Fruit fly (Drosophila melanogaster) whole organism, embryonic: ENCODE measurements around the gene ast.

ENCODE experiments used
- ATbp ChIP-seq: fragments of 200-800 bp; sonication (Bioruptor generic); optimal IDR thresholded peaks from 2 replicates; lab custom pipeline; 2017; ENCODE audit warnings: missing biosample characterization, mild to moderate bottlenecking, missing genetic modification characterization, missing genetic modification reagents
- Antp ChIP-seq: fragments of 200-800 bp; sonication (Bioruptor generic); optimal IDR thresholded peaks from 3 replicates; lab custom pipeline; 2016; ENCODE audit warnings: missing biosample characterization, missing genetic modification characterization
- Atf-2 ChIP-seq: fragments of 200-800 bp; sonication (Bioruptor generic); optimal IDR thresholded peaks from 2 replicates; lab custom pipeline; 2016; ENCODE audit warnings: missing biosample characterization, missing genetic modification characterization
- B-H1 ChIP-seq: fragments of 200-800 bp; sonication (Bioruptor generic); IDR thresholded peaks from 3 replicates; pipeline ENCODE4 v1.3.6; 2022; ENCODE audit warnings: missing biosample characterization, missing genetic modification characterization
- Bteb2 ChIP-seq: fragments of 200-800 bp; sonication (Bioruptor generic); optimal IDR thresholded peaks from 2 replicates; lab custom pipeline; 2016; ENCODE audit warnings: missing biosample characterization, missing genetic modification characterization
- CG12299 ChIP-seq: fragments of 200-800 bp; sonication (Bioruptor generic); optimal IDR thresholded peaks from 2 replicates; lab custom pipeline; 2018; ENCODE audit warnings: missing biosample characterization, mild to moderate bottlenecking, missing genetic modification characterization
- CG13894 ChIP-seq: fragments of 200-800 bp; sonication (Bioruptor generic); optimal IDR thresholded peaks from 3 replicates; lab custom pipeline; 2018; ENCODE audit warnings: missing biosample characterization, mild to moderate bottlenecking, missing genetic modification characterization, moderate library complexity
- CG14050 ChIP-seq: fragments of 200-800 bp; sonication (Bioruptor generic); IDR thresholded peaks from 3 replicates; pipeline ENCODE4 v1.3.6; 2022; ENCODE audit warnings: missing biosample characterization, missing genetic modification characterization
- CG15479 ChIP-seq: fragments of 200-800 bp; sonication (Bioruptor generic); optimal IDR thresholded peaks from 3 replicates; lab custom pipeline; 2019; ENCODE audit warnings: missing biosample characterization, mild to moderate bottlenecking, missing genetic modification characterization, moderate library complexity
- CG15514 ChIP-seq: fragments of 200-800 bp; sonication (Bioruptor generic); optimal IDR thresholded peaks from 3 replicates; lab custom pipeline; 2017; ENCODE audit warnings: missing biosample characterization, missing genetic modification characterization, mild to moderate bottlenecking, moderate library complexity, missing genetic modification reagents
- CG1603 ChIP-seq: fragments of 200-800 bp; sonication (Bioruptor generic); optimal IDR thresholded peaks from 2 replicates; lab custom pipeline; 2019; ENCODE audit warnings: missing biosample characterization, mild to moderate bottlenecking, missing genetic modification characterization, moderate library complexity
- CG17802 ChIP-seq: fragments of 200-800 bp; sonication (Bioruptor generic); optimal IDR thresholded peaks from 2 replicates; lab custom pipeline; 2018; ENCODE audit warnings: missing biosample characterization, mild to moderate bottlenecking, missing genetic modification characterization, moderate library complexity
- CG18599 ChIP-seq: fragments of 200-800 bp; sonication (Bioruptor generic); optimal IDR thresholded peaks from 3 replicates; lab custom pipeline; 2017; ENCODE audit warnings: missing biosample characterization, missing genetic modification characterization, mild to moderate bottlenecking, moderate library complexity, missing genetic modification reagents
- CG18764 ChIP-seq: fragments of 200-800 bp; sonication (Bioruptor generic); optimal IDR thresholded peaks from 3 replicates; lab custom pipeline; 2016; ENCODE audit warnings: missing biosample characterization, missing genetic modification characterization
- CG33557 ChIP-seq: fragments of 200-800 bp; sonication (Bioruptor generic); optimal IDR thresholded peaks from 2 replicates; lab custom pipeline; 2019; ENCODE audit warnings: missing biosample characterization, mild to moderate bottlenecking, missing genetic modification characterization, moderate library complexity
- CG34422 ChIP-seq: fragments of 200-800 bp; sonication (Bioruptor generic); IDR thresholded peaks from 3 replicates; pipeline ENCODE4 v1.3.6; 2022; ENCODE audit warnings: missing biosample characterization, missing genetic modification characterization
- CG4360 ChIP-seq: fragments of 200-800 bp; sonication (Bioruptor generic); IDR thresholded peaks from 2 replicates; pipeline ENCODE4 v1.3.6; 2022; ENCODE audit warnings: missing biosample characterization, missing genetic modification characterization
- CG4404 ChIP-seq: fragments of 200-800 bp; sonication (Bioruptor generic); IDR thresholded peaks from 2 replicates; pipeline ENCODE4 v1.3.6; 2022; ENCODE audit warnings: missing biosample characterization, missing genetic modification characterization
- CG4424 ChIP-seq: fragments of 200-800 bp; sonication (Bioruptor generic); optimal IDR thresholded peaks from 3 replicates; lab custom pipeline; 2016; ENCODE audit warnings: missing biosample characterization, missing genetic modification characterization
- CG4617 ChIP-seq: fragments of 200-800 bp; sonication (Bioruptor generic); optimal IDR thresholded peaks from 3 replicates; lab custom pipeline; 2016; ENCODE audit warnings: missing biosample characterization, missing genetic modification characterization, borderline replicate concordance
- CG4730 ChIP-seq: fragments of 200-800 bp; sonication (Bioruptor generic); IDR thresholded peaks from 2 replicates; pipeline ENCODE4 v1.3.6; 2022; ENCODE audit warnings: missing biosample characterization, missing genetic modification characterization
- CG6689 ChIP-seq: fragments of 200-800 bp; sonication (Bioruptor generic); IDR thresholded peaks from 2 replicates; pipeline ENCODE4 v1.3.6; 2022; ENCODE audit warnings: missing biosample characterization, missing genetic modification characterization
- CG7963 ChIP-seq: fragments of 200-800 bp; sonication (Bioruptor generic); IDR thresholded peaks from 3 replicates; pipeline ENCODE4 v1.3.6; 2022; ENCODE audit warnings: missing biosample characterization, missing genetic modification characterization; ENCODE audit not compliant: partially characterized antibody
- CG8359 ChIP-seq: fragments of 200-800 bp; sonication (Bioruptor generic); optimal IDR thresholded peaks from 2 replicates; lab custom pipeline; 2017; ENCODE audit warnings: missing biosample characterization, mild to moderate bottlenecking, missing genetic modification characterization, borderline replicate concordance
- Dek ChIP-seq: fragments of 200-800 bp; sonication (Bioruptor generic); optimal IDR thresholded peaks from 3 replicates; lab custom pipeline; 2019; ENCODE audit warnings: missing biosample characterization, mild to moderate bottlenecking, missing genetic modification characterization, moderate library complexity
- MESR4 ChIP-seq: fragments of 200-800 bp; sonication (Bioruptor generic); optimal IDR thresholded peaks from 2 replicates; lab custom pipeline; 2018; ENCODE audit warnings: missing biosample characterization, mild to moderate bottlenecking, missing genetic modification characterization, moderate library complexity
- Sin3A ChIP-seq: fragments of >200 bp; optimal IDR thresholded peaks from 2 replicates; lab custom pipeline; 2018
- YL-1 ChIP-seq: fragments of 200-800 bp; sonication (Bioruptor generic); optimal IDR thresholded peaks from 3 replicates; lab custom pipeline; 2017; ENCODE audit warnings: missing biosample characterization, mild to moderate bottlenecking, missing genetic modification characterization
- ap ChIP-seq: fragments of 200-800 bp; sonication (Bioruptor generic); IDR thresholded peaks from 2 replicates; pipeline ENCODE4 v1.3.6; 2022; ENCODE audit warnings: missing biosample characterization, missing genetic modification characterization
- cg ChIP-seq: fragments of 200-800 bp; sonication (Bioruptor generic); optimal IDR thresholded peaks from 3 replicates; lab custom pipeline; 2019; ENCODE audit warnings: missing biosample characterization, mild to moderate bottlenecking, missing genetic modification characterization, moderate library complexity
- chinmo ChIP-seq: fragments of 200-800 bp; sonication (Bioruptor generic); IDR thresholded peaks from 4 replicates; pipeline ENCODE4 v1.3.6; 2022; ENCODE audit warnings: missing biosample characterization, missing genetic modification characterization; ENCODE audit not compliant: partially characterized antibody
- crol ChIP-seq: fragments of 200-800 bp; sonication (Bioruptor generic); IDR thresholded peaks from 2 replicates; pipeline ENCODE4 v1.3.6; 2022; ENCODE audit warnings: missing biosample characterization, missing genetic modification characterization
- crp ChIP-seq, 2 experiments: fragments of 200-800 bp; sonication (Bioruptor generic); optimal IDR thresholded peaks; 2 replicates in 1 of 2; 3 replicates in 1 of 2; lab custom pipeline; 2017; ENCODE audit warnings: missing biosample characterization in 2 of 2, missing genetic modification characterization in 2 of 2, mild to moderate bottlenecking in 1 of 2, moderate library complexity in 1 of 2
- cwo ChIP-seq: fragments of 200-800 bp; sonication (Bioruptor generic); optimal IDR thresholded peaks from 3 replicates; lab custom pipeline; 2017; ENCODE audit warnings: missing biosample characterization, missing genetic modification characterization, mild to moderate bottlenecking, moderate library complexity, missing genetic modification reagents
- da ChIP-seq: fragments of 200-800 bp; sonication (Bioruptor generic); optimal IDR thresholded peaks from 2 replicates; lab custom pipeline; 2016; ENCODE audit warnings: missing biosample characterization, missing genetic modification characterization
- exex ChIP-seq: fragments of 200-800 bp; sonication (Bioruptor generic); optimal IDR thresholded peaks from 4 replicates; lab custom pipeline; 2018; ENCODE audit warnings: missing biosample characterization, mild to moderate bottlenecking, missing genetic modification characterization, moderate library complexity
- gcm ChIP-seq: fragments of 200-800 bp; sonication (Bioruptor generic); optimal IDR thresholded peaks from 2 replicates; lab custom pipeline; 2019; ENCODE audit warnings: missing biosample characterization, mild to moderate bottlenecking, missing genetic modification characterization, moderate library complexity
- jumu ChIP-seq: fragments of 200-800 bp; sonication (Bioruptor generic); optimal IDR thresholded peaks from 3 replicates; lab custom pipeline; 2016; ENCODE audit warnings: missing biosample characterization, missing genetic modification characterization
- klu ChIP-seq: fragments of 200-800 bp; sonication (Bioruptor generic); IDR thresholded peaks from 2 replicates; pipeline ENCODE4 v1.3.6; 2022; ENCODE audit warnings: missing biosample characterization, missing genetic modification characterization
- schlank ChIP-seq: fragments of 200-800 bp; sonication (Bioruptor generic); optimal IDR thresholded peaks from 2 replicates; lab custom pipeline; 2018; ENCODE audit warnings: missing biosample characterization, mild to moderate bottlenecking, missing genetic modification characterization
- scrt ChIP-seq: fragments of 200-800 bp; sonication (Bioruptor generic); optimal IDR thresholded peaks from 2 replicates; lab custom pipeline; 2018; ENCODE audit warnings: missing biosample characterization, mild to moderate bottlenecking, missing genetic modification characterization, moderate library complexity
- slp2 ChIP-seq: fragments of 200-800 bp; sonication (Bioruptor generic); optimal IDR thresholded peaks from 2 replicates; lab custom pipeline; 2016; ENCODE audit warnings: missing biosample characterization, missing genetic modification characterization
- toy ChIP-seq: fragments of 200-800 bp; sonication (Bioruptor generic); IDR thresholded peaks from 2 replicates; pipeline ENCODE4 v1.3.6; 2022; ENCODE audit warnings: missing biosample characterization, missing genetic modification characterization
- ttk ChIP-seq: fragments of 200-800 bp; sonication (Bioruptor generic); IDR thresholded peaks from 2 replicates; pipeline ENCODE4 v2.1.2; 2022; ENCODE audit warnings: missing biosample characterization, missing genetic modification characterization
- z ChIP-seq: fragments of 200-800 bp; sonication (Bioruptor generic); IDR thresholded peaks from 3 replicates; pipeline ENCODE4 v1.3.6; 2022; ENCODE audit warnings: missing biosample characterization, missing genetic modification characterization
- zf30C ChIP-seq: fragments of 200-800 bp; sonication (Bioruptor generic); optimal IDR thresholded peaks from 3 replicates; lab custom pipeline; 2018; ENCODE audit warnings: missing biosample characterization, mild to moderate bottlenecking, missing genetic modification characterization

The ast gene

DNA sequence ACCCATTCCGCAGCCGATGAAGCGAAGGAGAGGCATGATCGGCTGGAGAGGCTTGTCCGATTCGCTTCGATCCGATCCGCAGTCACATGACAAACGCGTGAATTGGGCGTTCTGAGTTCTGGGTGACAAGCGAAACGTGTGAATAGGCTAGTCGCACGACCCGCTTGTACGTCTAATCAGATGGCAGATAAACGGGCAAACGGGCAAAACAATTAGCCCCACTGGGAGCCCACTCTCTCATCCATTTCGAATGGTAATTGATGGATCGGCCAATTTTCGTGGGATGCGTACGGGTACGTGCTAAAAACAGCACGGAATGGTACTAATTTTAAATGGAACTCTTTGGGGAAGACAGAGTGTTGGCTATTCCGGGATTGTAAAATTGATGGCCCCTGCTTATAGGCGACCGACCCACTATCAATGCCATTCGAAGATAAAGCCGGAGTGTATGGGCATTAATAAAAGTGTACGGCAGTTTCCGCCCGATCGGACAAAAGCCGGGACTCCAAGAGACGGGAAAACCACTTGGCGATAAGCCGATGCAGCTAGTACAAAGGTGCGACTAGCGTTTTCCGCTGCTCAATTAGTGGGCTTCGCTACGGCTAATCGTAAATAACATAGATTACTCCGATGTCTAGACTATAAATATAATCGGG, 49.8 kb downstream of the ast start (continued):
- TF ChIP-seq da (GFP tag; lab: Kevin White, UChicago) (no peak), toy (GFP tag; lab: Robert Waterston, UW) (no peak), exex (tag; lab: Kevin White, UChicago) (peak; percentile 82), gcm (GFP tag; lab: Kevin White, UChicago) (no peak), Antp (GFP tag; lab: Kevin White, UChicago) (no peak), cwo (GFP tag; lab: Kevin White, UChicago) (peak; percentile 99), ttk (no peak), CG4424 (GFP tag; lab: Kevin White, UChicago) (no peak), CG6689 (GFP tag; lab: Robert Waterston, UW) (no peak), CG15514 (no peak), Dek (tag; lab: Kevin White, UChicago) (no peak), CG17802 (tag; lab: Kevin White, UChicago) (no peak), Atf-2 (GFP tag; lab: Kevin White, UChicago) (no peak), jumu (GFP tag; lab: Kevin White, UChicago) (no peak), CG12299 (tag; lab: Kevin White, UChicago) (no peak), CG13894 (tag; lab: Kevin White, UChicago) (no peak), CG18599 (peak; percentile 12), klu (GFP tag; lab: Robert Waterston, UW) (no peak), Bteb2 (GFP tag; lab: Kevin White, UChicago) (no peak), zf30C (GFP tag; lab: Kevin White, UChicago) (no peak)
- TF ChIP-seq, all 482 proteins: peak for 10

dm6 chr2L:1128344-1128931, 50.7 kb downstream of the ast start:
- TF ChIP-seq scrt (GFP tag; lab: Kevin White, UChicago): peak; percentile 48
- TF ChIP-seq crp (GFP tag; optimal IDR thresholded peaks at IDR 0.05; lab: Kevin White, UChicago): peak in 1 of 2 experiments; percentile 64
- TF ChIP-seq CG18764 (GFP tag; lab: Kevin White, UChicago): no peak
- no peak for TF ChIP-seq CG7963
- TF ChIP-seq CG34422 (GFP tag; lab: Robert Waterston, UW): peak; percentile 43; the same call in 1 of the 3 replicates
- TF ChIP-seq CG4404: no peak
- 0 out of 2 replicates have a peak, but pooled peaks have one; percentile 2 for TF ChIP-seq CG4360 (GFP tag; lab: Robert Waterston, UW)
- peak; percentile 30 for TF ChIP-seq YL-1 (GFP tag; lab: Kevin White, UChicago)
- peak; percentile 22 for TF ChIP-seq cg (GFP tag; lab: Kevin White, UChicago)
- TF ChIP-seq crol (GFP tag; lab: Robert Waterston, UW): peak; percentile 97
- TF ChIP-seq z (GFP tag; lab: Robert Waterston, UW): no peak
- no peak for TF ChIP-seq B-H1 (GFP tag; lab: Robert Waterston, UW)
- no peak for TF ChIP-seq CG4730 (GFP tag; lab: Robert Waterston, UW)
- no peak for TF ChIP-seq slp2 (GFP tag; lab: Kevin White, UChicago)
- peak; percentile 37 for TF ChIP-seq CG15479 (GFP tag; lab: Kevin White, UChicago)
- no peak for TF ChIP-seq CG33557 (GFP tag; lab: Kevin White, UChicago)
- TF ChIP-seq Sin3A (lab: Kevin White, UChicago): peak; percentile 14
- TF ChIP-seq MESR4 (GFP tag; lab: Kevin White, UChicago): peak; percentile 51
- no peak for TF ChIP-seq CG14050 (GFP tag; lab: Robert Waterston, UW)
- TF ChIP-seq CG4617 (GFP tag; lab: Kevin White, UChicago): peak; percentile 20
- TF ChIP-seq ap (GFP tag; lab: Robert Waterston, UW): no peak
- 0 out of 4 replicates have a peak, but pooled peaks have one; percentile 35 for TF ChIP-seq chinmo
- TF ChIP-seq schlank (tag; lab: Kevin White, UChicago): no peak
- no peak for TF ChIP-seq CG8359 (GFP tag; lab: Kevin White, UChicago)
- TF ChIP-seq CG1603 (tag; lab: Kevin White, UChicago): no peak
- TF ChIP-seq ATbp (GFP tag; lab: Kevin White, UChicago): no peak
